Worm (Caenorhabditis elegans) whole organism, L4 larva: ENCODE data around the gene rbd-1.

Experiments used
- F10B5.3 ChIP-seq: sonication (generic microtip); optimal IDR thresholded peaks from 2 replicates; lab custom pipeline; 2016; ENCODE audit warnings: mild to moderate bottlenecking, missing genetic modification characterization, missing compliant biosample characterization
- F37D6.2 ChIP-seq: sonication (generic microtip); optimal IDR thresholded peaks from 2 replicates; lab custom pipeline; 2016; ENCODE audit warnings: mild to moderate bottlenecking, missing genetic modification characterization, missing compliant biosample characterization
- F49E8.2 ChIP-seq: sonication (generic microtip); optimal IDR thresholded peaks from 2 replicates; lab custom pipeline; 2016; ENCODE audit warnings: missing compliant biosample characterization, mild to moderate bottlenecking, missing genetic modification characterization, borderline replicate concordance
- T26A8.4 ChIP-seq: fragments of 200-800 bp; sonication (Bioruptor generic); IDR thresholded peaks from 2 replicates; pipeline ENCODE4 v1.3.6; 2022; ENCODE audit warnings: missing genetic modification characterization, missing compliant biosample characterization
- Y5F2A.4 ChIP-seq: fragments of 200-800 bp; sonication (Bioruptor generic); optimal IDR thresholded peaks from 2 replicates; lab custom pipeline; 2018; ENCODE audit warnings: mild to moderate bottlenecking, missing genetic modification characterization, missing compliant biosample characterization
- ZK337.2 ChIP-seq: fragments of 200-800 bp; sonication (Bioruptor generic); IDR thresholded peaks from 2 replicates; pipeline ENCODE4 v1.3.6; 2022; ENCODE audit warnings: missing genetic modification reagents, missing genetic modification characterization, missing compliant biosample characterization
- aly-2 ChIP-seq: sonication (generic microtip); optimal IDR thresholded peaks from 2 replicates; lab custom pipeline; 2018; ENCODE audit warnings: missing biosample characterization, missing genetic modification characterization
- arid-1 ChIP-seq: fragments of 200-800 bp; sonication (Bioruptor generic); conservative IDR thresholded peaks from 2 replicates; pipeline ENCODE4 v1.3.6; 2022; ENCODE audit warnings: missing genetic modification reagents, missing genetic modification characterization, missing compliant biosample characterization
- ceh-32 ChIP-seq: sonication (generic microtip); optimal IDR thresholded peaks from 2 replicates; lab custom pipeline; 2016; ENCODE audit warnings: mild to moderate bottlenecking, missing genetic modification characterization, missing compliant biosample characterization; ENCODE audit not compliant: poor library complexity
- ceh-62 ChIP-seq: sonication (generic microtip); optimal IDR thresholded peaks from 2 replicates; lab custom pipeline; 2017; ENCODE audit warnings: missing biosample characterization, missing genetic modification characterization
- daf-12 ChIP-seq: fragments of 150-350 bp; optimal IDR thresholded peaks from 2 replicates; lab custom pipeline; 2014; ENCODE audit warnings: missing biosample characterization, missing genetic modification reagents, missing genetic modification characterization
- daf-19 ChIP-seq: fragments of 200-800 bp; sonication (Bioruptor generic); conservative IDR thresholded peaks from 2 replicates; pipeline ENCODE4 v1.3.6; 2022; ENCODE audit warnings: missing genetic modification characterization, missing compliant biosample characterization
- dmd-6 ChIP-seq: fragments of 200-800 bp; sonication (Bioruptor generic); IDR thresholded peaks from 2 replicates; pipeline ENCODE4 v1.3.6; 2022; ENCODE audit warnings: missing genetic modification reagents, missing genetic modification characterization, missing compliant biosample characterization
- dmd-8 ChIP-seq: fragments of 200-800 bp; sonication (Bioruptor generic); IDR thresholded peaks from 2 replicates; pipeline ENCODE4 v1.3.6; 2022; ENCODE audit warnings: missing genetic modification characterization, missing compliant biosample characterization
- duxl-1 ChIP-seq: sonication (generic microtip); optimal IDR thresholded peaks from 2 replicates; lab custom pipeline; 2016; ENCODE audit warnings: mild to moderate bottlenecking, missing genetic modification characterization, moderate library complexity, missing compliant biosample characterization; ENCODE audit not compliant: poor library complexity
- egl-43 ChIP-seq: fragments of 200-800 bp; sonication (Bioruptor generic); IDR thresholded peaks from 2 replicates; pipeline ENCODE4 v1.3.6; 2022; ENCODE audit warnings: missing genetic modification reagents, missing genetic modification characterization, missing compliant biosample characterization
- fos-1 ChIP-seq: fragments of 150-350 bp; optimal IDR thresholded peaks from 2 replicates; lab custom pipeline; 2014; ENCODE audit warnings: missing biosample characterization, missing genetic modification characterization
- gei-8 ChIP-seq: fragments of 200-800 bp; sonication (Bioruptor generic); optimal IDR thresholded peaks from 2 replicates; lab custom pipeline; 2018; ENCODE audit warnings: mild to moderate bottlenecking, missing genetic modification characterization, missing compliant biosample characterization
- hif-1 ChIP-seq, 2 experiments: sonication (generic microtip); optimal IDR thresholded peaks; 2 replicates each; lab custom pipeline; 2016 to 2017; ENCODE audit warnings: missing compliant biosample characterization in 2 of 2, missing genetic modification characterization in 2 of 2, missing genetic modification reagents in 2 of 2, missing genotype in 2 of 2, mild to moderate bottlenecking in 1 of 2
- hlh-11 ChIP-seq: fragments of 200-800 bp; sonication (Bioruptor generic); optimal IDR thresholded peaks from 2 replicates; lab custom pipeline; 2018; ENCODE audit warnings: mild to moderate bottlenecking, missing genetic modification characterization, missing compliant biosample characterization
- hlh-30 ChIP-seq: sonication (generic microtip); optimal IDR thresholded peaks from 2 replicates; lab custom pipeline; 2017; ENCODE audit warnings: antibody characterized with exemption, mild to moderate bottlenecking, missing genetic modification characterization, missing compliant biosample characterization; ENCODE audit not compliant: insufficient read depth
- hmg-1.1 ChIP-seq: fragments of 200-800 bp; sonication (Bioruptor generic); IDR thresholded peaks from 2 replicates; pipeline ENCODE4 v1.3.6; 2022; ENCODE audit warnings: missing genetic modification reagents, missing genetic modification characterization, missing compliant biosample characterization
- lim-7 ChIP-seq: fragments of 200-800 bp; sonication (Bioruptor generic); IDR thresholded peaks from 2 replicates; pipeline ENCODE4 v1.3.6; 2022; ENCODE audit warnings: missing genetic modification characterization, missing compliant biosample characterization
- lin-1 ChIP-seq: fragments of 200-800 bp; sonication (Bioruptor generic); IDR thresholded peaks from 2 replicates; pipeline ENCODE4 v1.3.6; 2022; ENCODE audit warnings: missing genetic modification reagents, missing genetic modification characterization, missing compliant biosample characterization
- lin-15B ChIP-seq: fragments of 150-350 bp; sonication (generic microtip); optimal IDR thresholded peaks from 3 replicates; lab custom pipeline; 2014; ENCODE audit warnings: missing biosample characterization, missing genetic modification characterization
- lin-29 ChIP-seq: fragments of 200-800 bp; sonication (Bioruptor generic); IDR thresholded peaks from 2 replicates; pipeline ENCODE4 v1.3.6; 2022; ENCODE audit warnings: missing genetic modification reagents, missing genetic modification characterization, missing compliant biosample characterization
- lir-3 ChIP-seq: sonication (generic microtip); optimal IDR thresholded peaks from 2 replicates; lab custom pipeline; 2016; ENCODE audit warnings: mild to moderate bottlenecking, missing genetic modification characterization, missing compliant biosample characterization
- lsy-2 ChIP-seq, 2 experiments: fragments of 150-350 bp in 1 of 2; sonication (generic microtip) in 1 of 2; optimal IDR thresholded peaks; 2 replicates each; lab custom pipeline; 2014 to 2017; ENCODE audit warnings: missing biosample characterization in 2 of 2, missing genetic modification characterization in 2 of 2
- madf-5 ChIP-seq, 2 experiments: fragments of 200-800 bp; sonication (Bioruptor generic); IDR thresholded peaks; 2 replicates each; pipeline ENCODE4 v1.3.6; 2022; ENCODE audit warnings: missing compliant biosample characterization in 2 of 2, missing genetic modification characterization in 2 of 2
- mdl-1 ChIP-seq, 2 experiments: fragments of 150-350 bp in 1 of 2; sonication (generic microtip) in 1 of 2; optimal IDR thresholded peaks; 2 replicates each; lab custom pipeline; 2014 to 2017; ENCODE audit warnings: missing biosample characterization in 2 of 2, missing genetic modification characterization in 2 of 2
- mep-1 ChIP-seq: fragments of 150-350 bp; sonication (generic microtip); optimal IDR thresholded peaks from 3 replicates; lab custom pipeline; 2014; ENCODE audit warnings: missing biosample characterization, missing genetic modification characterization
- mes-2 ChIP-seq: sonication (generic microtip); optimal IDR thresholded peaks from 2 replicates; lab custom pipeline; 2016; ENCODE audit warnings: missing genotype, mild to moderate bottlenecking, missing genetic modification characterization, missing compliant biosample characterization; ENCODE audit not compliant: poor library complexity, severe bottlenecking
- mxl-2 ChIP-seq: fragments of 200-800 bp; sonication (Bioruptor generic); conservative IDR thresholded peaks from 2 replicates; pipeline ENCODE4 v1.3.6; 2022; ENCODE audit warnings: missing genetic modification reagents, missing genetic modification characterization, missing compliant biosample characterization
- nhr-102 ChIP-seq: sonication (generic microtip); optimal IDR thresholded peaks from 2 replicates; lab custom pipeline; 2016; ENCODE audit warnings: mild to moderate bottlenecking, missing genetic modification characterization, moderate library complexity, missing compliant biosample characterization
- nhr-11 ChIP-seq: fragments of 150-350 bp; optimal IDR thresholded peaks from 2 replicates; lab custom pipeline; 2014; ENCODE audit warnings: missing biosample characterization, missing genetic modification characterization
- nhr-237 ChIP-seq: sonication (generic microtip); optimal IDR thresholded peaks from 2 replicates; lab custom pipeline; 2017; ENCODE audit warnings: missing biosample characterization, missing genetic modification characterization
- nhr-25 ChIP-seq: sonication (generic microtip); optimal IDR thresholded peaks from 2 replicates; lab custom pipeline; 2017; ENCODE audit warnings: missing genetic modification characterization, mild to moderate bottlenecking, missing compliant biosample characterization, antibody characterized with exemption, moderate library complexity, borderline replicate concordance; ENCODE audit not compliant: insufficient read depth
- nhr-41 ChIP-seq: fragments of 200-800 bp; sonication (Bioruptor generic); IDR thresholded peaks from 2 replicates; pipeline ENCODE4 v1.3.6; 2022; ENCODE audit warnings: missing genetic modification reagents, missing genetic modification characterization, missing compliant biosample characterization
- nhr-48 ChIP-seq: sonication (generic microtip); optimal IDR thresholded peaks from 2 replicates; lab custom pipeline; 2016; ENCODE audit warnings: mild to moderate bottlenecking, missing genetic modification characterization, missing compliant biosample characterization
- nhr-76 ChIP-seq: fragments of 150-350 bp; optimal IDR thresholded peaks from 2 replicates; lab custom pipeline; 2014; ENCODE audit warnings: missing biosample characterization, missing genetic modification characterization
- nhr-77 ChIP-seq: fragments of 150-350 bp; optimal IDR thresholded peaks from 2 replicates; lab custom pipeline; 2014; ENCODE audit warnings: missing biosample characterization, missing genetic modification characterization
- php-3 ChIP-seq: fragments of 200-800 bp; sonication (Bioruptor generic); IDR thresholded peaks from 2 replicates; pipeline ENCODE4 v1.3.6; 2022; ENCODE audit warnings: missing genetic modification reagents, missing genetic modification characterization, missing compliant biosample characterization
- pqm-1 ChIP-seq: sonication (generic microtip); optimal IDR thresholded peaks from 2 replicates; lab custom pipeline; 2017; ENCODE audit warnings: missing biosample characterization, missing genetic modification characterization
- set-16 ChIP-seq: fragments of 200-800 bp; sonication (Bioruptor generic); IDR thresholded peaks from 2 replicates; pipeline ENCODE4 v1.3.6; 2022; ENCODE audit warnings: missing genetic modification reagents, missing genetic modification characterization, missing compliant biosample characterization
- skn-1 ChIP-seq: fragments of 150-350 bp; optimal IDR thresholded peaks from 2 replicates; lab custom pipeline; 2014; ENCODE audit warnings: missing biosample characterization, missing genetic modification characterization
- tag-97 ChIP-seq: fragments of 200-800 bp; sonication (Bioruptor generic); IDR thresholded peaks from 2 replicates; pipeline ENCODE4 v1.3.6; 2022; ENCODE audit warnings: missing genetic modification characterization, missing compliant biosample characterization
- unc-130 ChIP-seq: sonication (generic microtip); optimal IDR thresholded peaks from 2 replicates; lab custom pipeline; 2016; ENCODE audit warnings: missing genetic modification reagents, missing genetic modification characterization, missing compliant biosample characterization
- unc-39 ChIP-seq: sonication (generic microtip); optimal IDR thresholded peaks from 2 replicates; lab custom pipeline; 2017; ENCODE audit warnings: missing biosample characterization, missing genetic modification characterization
- zfp-2 ChIP-seq: sonication (generic microtip); optimal IDR thresholded peaks from 2 replicates; lab custom pipeline; 2016; ENCODE audit warnings: mild to moderate bottlenecking, missing genetic modification characterization, missing compliant biosample characterization
- zip-11 ChIP-seq: fragments of 200-800 bp; sonication (Bioruptor generic); IDR thresholded peaks from 2 replicates; pipeline ENCODE4 v1.3.6; 2022; ENCODE audit warnings: missing genetic modification characterization, missing compliant biosample characterization
- zip-2 ChIP-seq: fragments of 150-350 bp; optimal IDR thresholded peaks from 2 replicates; lab custom pipeline; 2014; ENCODE audit warnings: missing biosample characterization, missing genetic modification characterization

Gene rbd-1

ce11 chrIV:12771414-12771813 is 46.6 kb downstream of the rbd-1 start (continued):
- TF ChIP-seq dmd-6 (GFP tag; lab: Robert Waterston, UW) = no peak; the same call in 1 of the 2 replicates
- TF ChIP-seq nhr-76 (tag; lab: Kevin White, UChicago) = no peak
- TF ChIP-seq nhr-77 (tag; lab: Kevin White, UChicago) = no peak
- peak; percentile 68 to 77 for TF ChIP-seq mdl-1 (tag; optimal IDR thresholded peaks at IDR 0.05; lab: Kevin White, UChicago)
- TF ChIP-seq ceh-62 (tag; lab: Kevin White, UChicago) = no peak
- TF ChIP-seq lin-29 = no peak
- TF ChIP-seq zip-2 (tag; lab: Kevin White, UChicago) = no peak
- no peak for TF ChIP-seq arid-1 (GFP tag; lab: Robert Waterston, UW)
- TF ChIP-seq lir-3 = no peak
- TF ChIP-seq hlh-11 (tag; lab: Kevin White, UChicago) = no peak
- no peak for TF ChIP-seq T26A8.4 (GFP tag; lab: Robert Waterston, UW)
- 0 out of 2 replicates have a peak, but pooled peaks have one; percentile 14 for TF ChIP-seq tag-97
- TF ChIP-seq mep-1 (tag; lab: Kevin White, UChicago) = peak; percentile 75
- no peak for TF ChIP-seq Y5F2A.4
- no peak for TF ChIP-seq lin-15B
- no peak for TF ChIP-seq nhr-25 (tag; lab: Kevin White, UChicago)
- TF ChIP-seq madf-5 (GFP tag; IDR thresholded peaks at IDR 0.05; lab: Robert Waterston, UW) = no peak
- TF ChIP-seq gei-8 (GFP tag; lab: Kevin White, UChicago) = no peak
- TF ChIP-seq dmd-8 (GFP tag; lab: Robert Waterston, UW) = no peak
- TF ChIP-seq mes-2 (tag; lab: Kevin White, UChicago) = no peak
- TF ChIP-seq nhr-48 = no peak
- no peak for TF ChIP-seq php-3 (GFP tag; lab: Robert Waterston, UW)
- TF ChIP-seq ceh-32 = no peak
- TF ChIP-seq F10B5.3 (tag; lab: Kevin White, UChicago) = no peak
- TF ChIP-seq skn-1 (tag; lab: Kevin White, UChicago) = no peak
- TF ChIP-seq unc-130 (GFP tag; lab: Kevin White, UChicago) = no peak
- TF ChIP-seq lin-1 (GFP tag; lab: Robert Waterston, UW) = no peak
- no peak for TF ChIP-seq ZK337.2 (GFP tag; lab: Robert Waterston, UW)
- TF ChIP-seq lsy-2 (tag; optimal IDR thresholded peaks at IDR 0.05; lab: Kevin White, UChicago) = peak; percentile 48 to 65
- TF ChIP-seq daf-19 (GFP tag; lab: Robert Waterston, UW) = no peak
- no peak for TF ChIP-seq F49E8.2
- no peak for TF ChIP-seq nhr-102 (tag; lab: Kevin White, UChicago)
- no peak for TF ChIP-seq nhr-237
- no peak for TF ChIP-seq fos-1
- TF ChIP-seq lim-7 (GFP tag; lab: Robert Waterston, UW) = no peak
- TF ChIP-seq zfp-2 (tag; lab: Kevin White, UChicago) = no peak
- TF ChIP-seq F37D6.2 (tag; lab: Kevin White, UChicago) = peak; percentile 72
- TF ChIP-seq hlh-30 (tag; lab: Kevin White, UChicago) = peak; percentile 82
- TF ChIP-seq hif-1 (tag; optimal IDR thresholded peaks at IDR 0.05; lab: Kevin White, UChicago) = peak in 1 of 2 experiments; percentile 50
- no peak for TF ChIP-seq aly-2 (tag; lab: Kevin White, UChicago)
- TF ChIP-seq nhr-41 (GFP tag; lab: Robert Waterston, UW) = no peak
- peak; percentile 85 for TF ChIP-seq egl-43 (GFP tag; lab: Robert Waterston, UW)
- no peak for TF ChIP-seq nhr-11 (tag; lab: Kevin White, UChicago)
- no peak for TF ChIP-seq daf-12 (tag; lab: Kevin White, UChicago)
- 0 out of 2 replicates have a peak, but pooled peaks have one; percentile 52 for TF ChIP-seq mxl-2 (GFP tag; lab: Robert Waterston, UW)
- TF ChIP-seq set-16 (GFP tag; lab: Robert Waterston, UW) = peak; percentile 93
- TF ChIP-seq zip-11 (GFP tag; lab: Robert Waterston, UW) = no peak
- peak; percentile 85 for TF ChIP-seq hmg-1.1
- no peak for TF ChIP-seq duxl-1
- TF ChIP-seq unc-39 (tag; lab: Kevin White, UChicago) = no peak
- TF ChIP-seq pqm-1 (tag; lab: Kevin White, UChicago) = no peak
